Fruit fly (Drosophila melanogaster) whole organism, adult: ENCODE results near the gene por.

Experiments
- CG33017 ChIP-seq: fragments of 200-800 bp; sonication (Bioruptor generic); optimal IDR thresholded peaks from 2 replicates; lab custom pipeline; 2018; ENCODE audit warnings: missing biosample characterization, mild to moderate bottlenecking, missing genetic modification characterization, moderate library complexity
- Hr96 ChIP-seq: fragments of 200-800 bp; sonication (Bioruptor generic); optimal IDR thresholded peaks from 2 replicates; lab custom pipeline; 2016; ENCODE audit warnings: missing biosample characterization, missing genetic modification characterization
- pad ChIP-seq: fragments of 200-800 bp; sonication (Bioruptor generic); optimal IDR thresholded peaks from 3 replicates; lab custom pipeline; 2017; ENCODE audit warnings: missing biosample characterization, missing genetic modification characterization, mild to moderate bottlenecking, moderate library complexity, missing genetic modification reagents

- peak; percentile 30 for TF ChIP-seq pad
- TF ChIP-seq CG33017 (tag; lab: Kevin White, UChicago), result no peak
- TF ChIP-seq Hr96, result no peak
Measured at dm6 chrX:18357756-18358182, 21.9 kb downstream of the por start.
